Worm (Caenorhabditis elegans) whole organism, midembryonic: ENCODE data around the gene fbxa-22.
A peak's percentile ranks its signal among the peaks of the same experiment; 100 is the strongest.

Source experiments
- T22C8.4 ChIP-seq: fragments of 200-800 bp; sonication (Bioruptor generic); IDR thresholded peaks from 2 replicates; pipeline ENCODE4 v1.3.6; 2022; ENCODE audit warnings: missing genetic modification characterization, missing compliant biosample characterization
- cog-1 ChIP-seq: sonication (generic microtip); optimal IDR thresholded peaks from 2 replicates; lab custom pipeline; 2016; ENCODE audit warnings: missing genetic modification characterization, missing compliant biosample characterization
- flt-1 ChIP-seq: fragments of 200-800 bp; sonication (Bioruptor generic); IDR thresholded peaks from 2 replicates; pipeline ENCODE4 v1.3.6; 2022; ENCODE audit warnings: missing genetic modification characterization, missing compliant biosample characterization
- klf-2 ChIP-seq: fragments of 200-800 bp; sonication (Bioruptor generic); conservative IDR thresholded peaks from 2 replicates; pipeline ENCODE4 v1.3.6; 2022; ENCODE audit warnings: missing genetic modification reagents, missing genetic modification characterization, missing compliant biosample characterization
- med-1 ChIP-seq: sonication (generic microtip); optimal IDR thresholded peaks from 2 replicates; lab custom pipeline; 2017; ENCODE audit warnings: missing genetic modification characterization, mild to moderate bottlenecking, missing compliant biosample characterization, antibody characterized with exemption, missing genetic modification reagents; ENCODE audit not compliant: insufficient read depth
- ref-1 ChIP-seq: fragments of 200-800 bp; sonication (Bioruptor generic); conservative IDR thresholded peaks from 2 replicates; pipeline ENCODE4 v1.3.6; 2022; ENCODE audit warnings: missing genetic modification reagents, missing genetic modification characterization, missing compliant biosample characterization
- tab-1 ChIP-seq: fragments of 200-800 bp; sonication (Bioruptor generic); IDR thresholded peaks from 2 replicates; pipeline ENCODE4 v1.3.6; 2022; ENCODE audit warnings: missing genetic modification characterization, missing compliant biosample characterization
- ztf-23 ChIP-seq: fragments of 200-800 bp; sonication (Bioruptor generic); IDR thresholded peaks from 2 replicates; pipeline ENCODE4 v1.3.6; 2022; ENCODE audit warnings: missing genetic modification reagents, missing genetic modification characterization, missing compliant biosample characterization
- ztf-29 ChIP-seq: fragments of 200-800 bp; sonication (Bioruptor generic); IDR thresholded peaks from 2 replicates; pipeline ENCODE4 v1.3.6; 2022; ENCODE audit warnings: missing genetic modification reagents, missing genetic modification characterization, missing compliant biosample characterization

fbxa-22 gene

DNA sequence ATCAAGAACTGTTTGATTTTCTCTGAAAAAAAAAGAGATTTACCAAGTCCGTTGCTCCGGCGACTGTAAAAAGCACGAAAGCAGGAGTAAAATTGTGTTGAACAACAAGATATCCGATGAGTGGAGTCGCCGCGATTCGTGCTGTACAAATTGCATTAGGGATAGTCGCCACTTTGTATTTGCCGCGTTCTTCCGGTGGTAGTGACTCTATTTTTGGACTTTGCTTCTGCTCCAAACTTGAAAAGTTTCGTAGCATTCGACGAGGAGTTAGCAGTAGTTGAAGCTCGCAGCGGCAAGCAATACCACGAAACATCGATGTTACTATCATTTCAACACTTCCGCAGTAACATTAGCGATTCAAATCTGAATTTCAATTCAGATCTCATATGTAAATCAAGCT, 29.1 kb upstream of the fbxa-22 start, which contains the start of gene crls-1:
crls-1 (minus strand) TSS at position 363 of the 400 bp plus-strand sequence.
- TF ChIP-seq tab-1 (GFP tag; lab: Robert Waterston, UW) = no peak
- no peak for TF ChIP-seq med-1 (GFP tag; lab: Kevin White, UChicago)
- TF ChIP-seq ztf-23 = no peak
- TF ChIP-seq flt-1 = no peak
- TF ChIP-seq klf-2 (GFP tag; lab: Robert Waterston, UW) = no peak
- no peak for TF ChIP-seq cog-1 (tag; lab: Kevin White, UChicago)
- no peak for TF ChIP-seq ztf-29 (GFP tag; lab: Robert Waterston, UW)
- TF ChIP-seq T22C8.4 = no peak
- no peak for TF ChIP-seq ref-1

DNA sequence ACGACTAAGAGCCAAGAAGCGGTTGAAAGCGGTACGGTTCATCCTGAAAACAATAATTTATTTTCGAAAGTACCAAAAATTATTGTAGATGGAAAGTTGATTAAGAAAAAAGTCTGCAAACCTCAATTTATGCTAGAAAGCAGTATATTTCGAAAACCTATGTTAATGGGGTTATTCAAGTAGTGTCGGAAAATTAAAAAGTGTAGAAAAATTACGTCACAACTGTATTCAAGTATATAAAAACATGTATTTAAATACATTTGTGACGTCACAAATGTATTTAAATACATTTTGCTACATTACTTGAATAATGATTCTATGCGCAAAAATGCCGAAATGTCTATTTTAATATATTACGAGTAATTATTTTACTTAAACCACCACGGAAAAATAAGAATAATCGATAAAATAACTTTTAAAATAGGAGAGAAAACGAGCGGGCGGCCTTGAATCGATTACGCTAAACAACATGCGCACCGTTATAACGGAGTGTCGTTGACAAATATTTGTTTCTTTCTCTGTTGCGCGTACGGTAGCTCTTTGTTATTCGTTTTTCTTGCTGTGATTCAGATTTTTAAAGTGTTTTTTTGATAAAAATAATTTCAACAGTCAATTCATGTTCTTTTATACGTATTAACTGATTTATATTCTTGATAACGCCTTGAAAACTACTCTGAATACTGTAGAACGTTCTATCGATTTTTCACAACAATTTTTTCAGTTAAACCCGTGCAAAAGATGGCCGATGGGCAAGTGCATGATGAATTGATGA, 27.9 kb upstream of the fbxa-22 start, which contains the start of the genes F23H11.5 and bra-2:
F23H11.5 (minus strand) TSS at position 51 of the 772 bp plus-strand sequence.
bra-2 (plus strand) TSS at position 722 of the 772 bp plus-strand sequence.
- no peak for TF ChIP-seq ztf-23
- TF ChIP-seq flt-1 = no peak
- TF ChIP-seq med-1 (GFP tag; lab: Kevin White, UChicago) = no peak
- TF ChIP-seq T22C8.4 = no peak
- no peak for TF ChIP-seq cog-1 (tag; lab: Kevin White, UChicago)
- no peak for TF ChIP-seq klf-2 (GFP tag; lab: Robert Waterston, UW)
- no peak for TF ChIP-seq tab-1 (GFP tag; lab: Robert Waterston, UW)
- TF ChIP-seq ref-1 = no peak
- TF ChIP-seq ztf-29 (GFP tag; lab: Robert Waterston, UW) = no peak

DNA sequence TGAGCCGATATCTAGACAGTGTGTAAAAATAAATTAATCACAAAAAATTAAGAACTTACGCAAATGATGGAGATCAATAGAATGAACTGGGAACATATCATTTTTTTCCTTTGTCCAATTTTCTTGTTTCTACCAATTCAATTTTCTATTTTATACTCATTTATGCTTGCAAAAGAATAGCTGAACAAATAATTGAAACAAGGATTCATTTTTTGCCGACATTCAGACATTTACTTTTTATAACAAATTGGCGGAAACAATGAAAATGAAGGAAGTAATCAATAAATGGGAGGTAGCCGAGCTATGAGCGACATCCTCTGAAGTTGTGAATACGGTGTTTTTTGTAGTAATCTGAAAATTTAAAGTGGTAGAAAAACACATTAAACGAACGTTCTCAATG, 21.8 kb upstream of the fbxa-22 start, which contains the start of gene idpp-13:
idpp-13 (minus strand) TSS at position 101 of the 400 bp plus-strand sequence.
- no peak for TF ChIP-seq klf-2 (GFP tag; lab: Robert Waterston, UW)
- TF ChIP-seq cog-1 (tag; lab: Kevin White, UChicago) = no peak
- TF ChIP-seq ztf-23 = no peak
- no peak for TF ChIP-seq ref-1

DNA sequence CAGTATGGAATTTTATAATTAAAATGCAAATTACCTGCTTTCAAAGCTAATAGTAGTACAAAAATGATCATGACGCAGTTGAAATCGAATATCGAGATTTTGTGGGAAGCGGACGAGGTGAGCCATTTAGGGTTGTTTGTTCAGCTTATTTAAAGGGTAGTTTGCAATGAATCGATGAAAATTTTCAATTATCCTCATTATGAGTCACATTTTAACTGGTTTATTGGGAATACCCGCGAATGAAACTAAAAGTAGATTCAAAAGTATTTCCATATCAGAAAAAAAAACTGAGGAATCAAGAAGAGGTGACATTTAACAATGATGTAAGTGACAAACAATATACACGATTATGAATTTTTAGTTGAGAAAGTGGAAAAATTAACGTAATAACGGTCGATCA, 19.3 kb upstream of the fbxa-22 start, which contains the start of gene F23H11.7:
F23H11.7 (minus strand) TSS at position 101 of the 400 bp plus-strand sequence.
- TF ChIP-seq T22C8.4 = no peak
- no peak for TF ChIP-seq tab-1 (GFP tag; lab: Robert Waterston, UW)
- TF ChIP-seq ztf-29 (GFP tag; lab: Robert Waterston, UW) = no peak
- no peak for TF ChIP-seq cog-1 (tag; lab: Kevin White, UChicago)
- TF ChIP-seq klf-2 (GFP tag; lab: Robert Waterston, UW) = no peak
- TF ChIP-seq flt-1 = no peak
- TF ChIP-seq ztf-23 = no peak
- no peak for TF ChIP-seq ref-1
- no peak for TF ChIP-seq med-1 (GFP tag; lab: Kevin White, UChicago)

DNA sequence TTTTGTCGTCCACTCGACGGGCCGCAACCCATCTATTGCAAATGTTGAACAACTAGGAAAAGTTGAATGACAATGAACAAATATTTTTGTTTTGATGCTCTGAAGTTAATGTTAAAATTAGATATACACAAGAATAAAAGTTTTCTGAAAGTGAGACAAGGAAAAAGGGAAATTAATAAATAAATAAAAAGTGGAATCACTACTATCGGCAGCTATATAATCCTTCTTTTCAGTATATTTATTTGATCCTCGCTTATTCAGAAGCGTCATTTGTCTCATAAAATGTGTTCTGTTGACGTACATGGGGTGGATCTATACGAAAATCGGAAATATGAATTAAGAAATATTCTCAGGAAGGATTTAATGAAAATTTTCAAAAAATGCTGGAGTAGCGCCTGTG, 12.5 kb upstream of the fbxa-22 start, which contains the start of gene pef-1:
pef-1 (minus strand) TSS at position 101 of the 400 bp plus-strand sequence.
- no peak for TF ChIP-seq flt-1
- no peak for TF ChIP-seq ztf-23
- no peak for TF ChIP-seq tab-1 (GFP tag; lab: Robert Waterston, UW)
- no peak for TF ChIP-seq ztf-29 (GFP tag; lab: Robert Waterston, UW)
- TF ChIP-seq klf-2 (GFP tag; lab: Robert Waterston, UW) = no peak
- no peak for TF ChIP-seq T22C8.4
- TF ChIP-seq cog-1 (tag; lab: Kevin White, UChicago) = no peak
- no peak for TF ChIP-seq ref-1

DNA sequence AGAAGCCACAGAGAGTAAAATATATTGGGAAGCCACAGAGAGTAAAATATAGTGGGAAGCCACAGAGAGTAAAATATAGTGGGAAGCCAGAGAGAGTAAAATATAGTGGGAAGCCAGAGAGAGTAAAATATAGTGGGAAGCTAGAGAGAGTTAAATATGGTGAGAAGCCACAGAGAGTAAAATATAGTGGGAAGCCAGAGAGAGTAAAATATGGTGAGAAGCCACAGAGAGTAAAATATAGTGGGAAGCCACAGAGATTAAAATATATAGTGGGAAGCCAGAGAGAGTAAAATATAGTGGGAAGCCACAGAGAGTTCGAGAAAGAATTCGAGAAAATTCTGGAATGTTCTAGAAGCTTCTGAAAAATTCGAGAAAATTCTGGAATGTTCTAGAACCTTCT, 7.3 kb upstream of the fbxa-22 start:
- TF ChIP-seq cog-1 (tag; lab: Kevin White, UChicago) = peak; percentile 33

DNA sequence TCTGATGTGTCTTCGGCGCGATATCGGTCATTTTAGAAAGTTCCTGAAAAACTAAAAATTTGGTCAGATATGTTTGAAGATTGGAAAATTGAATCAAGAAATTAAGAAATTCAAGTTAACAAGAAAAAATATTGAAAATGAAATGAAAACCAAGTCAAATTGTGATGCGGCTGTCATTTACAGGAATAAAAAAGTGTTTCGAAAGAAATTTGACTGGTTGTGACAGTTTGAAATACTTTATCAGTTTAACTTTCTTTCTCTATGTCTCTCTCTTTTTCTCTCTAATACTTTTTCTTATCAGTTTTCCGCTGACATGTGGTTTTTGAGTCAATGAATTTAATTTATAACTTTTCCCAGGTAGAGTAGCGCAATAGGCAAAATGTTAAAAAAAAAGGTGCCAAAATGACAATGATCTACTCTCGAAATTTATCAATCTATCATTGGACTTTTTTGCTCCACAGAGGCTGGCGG, 2.6 kb upstream of the fbxa-22 start, which contains the start of gene fbxa-55:
fbxa-55 (minus strand) TSS at position 51 of the 471 bp plus-strand sequence.
- TF ChIP-seq klf-2 (GFP tag; lab: Robert Waterston, UW) (no peak), ztf-29 (GFP tag; lab: Robert Waterston, UW) (no peak), tab-1 (GFP tag; lab: Robert Waterston, UW) (no peak), T22C8.4 (no peak), med-1 (GFP tag; lab: Kevin White, UChicago) (no peak), ref-1 (no peak), ztf-23 (no peak), flt-1 (no peak), cog-1 (tag; lab: Kevin White, UChicago) (no peak)

DNA sequence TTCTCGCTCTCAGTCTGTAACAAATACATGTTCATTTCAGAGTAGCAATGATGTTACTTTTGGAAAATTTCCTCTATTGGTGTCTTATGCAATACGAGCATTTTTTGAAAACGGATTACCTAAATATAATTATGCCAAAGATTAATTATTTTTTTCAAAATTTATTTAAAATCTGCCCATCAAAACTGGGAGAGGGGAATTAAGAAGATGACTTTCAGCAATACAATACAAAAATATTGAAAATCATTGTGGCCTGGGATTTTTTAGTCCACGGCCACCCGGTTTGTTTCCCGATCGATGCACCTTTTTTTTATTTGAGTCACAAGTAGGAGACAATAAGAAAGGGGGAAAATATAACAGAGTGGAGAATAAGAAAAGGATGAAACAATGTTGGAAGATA, 708 bp upstream of the fbxa-22 start, which contains the start of gene fbxa-56:
fbxa-56 (minus strand) TSS at position 101 of the 400 bp plus-strand sequence.
- TF ChIP-seq cog-1 (tag; lab: Kevin White, UChicago) (no peak), ztf-29 (GFP tag; lab: Robert Waterston, UW) (no peak), med-1 (GFP tag; lab: Kevin White, UChicago) (no peak), ztf-23 (no peak), flt-1 (no peak), T22C8.4 (no peak), klf-2 (GFP tag; lab: Robert Waterston, UW) (no peak), tab-1 (GFP tag; lab: Robert Waterston, UW) (no peak), ref-1 (no peak)

DNA sequence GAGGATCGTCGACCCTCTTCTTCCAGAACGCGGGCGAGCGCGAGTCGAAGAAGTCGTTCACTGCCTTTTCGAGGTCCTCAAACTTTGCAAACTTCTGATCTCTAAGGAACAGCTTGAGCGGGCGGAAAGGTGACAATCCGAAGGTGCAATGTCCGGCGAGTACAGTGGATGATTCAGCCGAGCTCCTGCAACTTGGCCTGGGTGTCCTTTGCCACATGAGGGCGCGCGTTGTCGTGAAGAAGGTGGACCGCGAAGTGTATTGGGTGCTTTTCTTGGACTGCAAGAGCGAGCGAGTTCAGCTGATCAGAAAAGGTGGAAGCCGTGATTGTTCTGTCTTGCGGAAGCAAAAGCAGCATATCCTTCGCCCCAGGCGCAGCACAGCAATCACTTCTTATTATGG, 3.3 kb downstream of the fbxa-22 start:
- TF ChIP-seq klf-2 (GFP tag; lab: Robert Waterston, UW) = no peak
- no peak for TF ChIP-seq flt-1
- no peak for TF ChIP-seq ztf-23
- TF ChIP-seq med-1 (GFP tag; lab: Kevin White, UChicago) = no peak
- TF ChIP-seq tab-1 (GFP tag; lab: Robert Waterston, UW) = no peak
- no peak for TF ChIP-seq ref-1
- no peak for TF ChIP-seq cog-1 (tag; lab: Kevin White, UChicago)
- TF ChIP-seq T22C8.4 = no peak
- TF ChIP-seq ztf-29 (GFP tag; lab: Robert Waterston, UW) = no peak
